Worm (Caenorhabditis elegans): ENCODE data around the gene Y46D2A.2.

Y46D2A.2 gene

DNA sequence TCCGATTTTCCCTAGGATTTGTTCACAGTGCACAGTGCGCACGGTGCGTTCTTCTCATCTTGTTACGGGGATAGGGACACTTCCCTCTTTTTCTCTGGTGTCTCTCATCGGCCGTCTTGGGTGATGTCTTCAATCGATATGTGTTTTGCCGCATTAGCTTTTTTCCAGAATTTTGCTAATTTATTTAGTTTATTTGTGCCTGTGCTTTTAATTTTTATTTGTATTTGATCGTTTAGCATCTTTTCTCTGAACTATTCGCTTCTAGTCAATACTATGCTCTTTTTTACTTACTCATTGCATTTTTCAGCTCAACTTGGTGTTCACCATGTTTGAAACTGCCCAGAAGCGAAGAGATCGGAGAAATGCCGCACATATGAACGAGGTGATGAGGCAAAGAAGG is 17.2 kb upstream of the Y46D2A.2 start, which contains the start of gene F14D2.5:
TSS of gene F14D2.5 (plus strand) at position 301 of the 400 bp plus-strand sequence.
- TF ChIP-seq nhr-19 (GFP tag; conservative IDR thresholded peaks at IDR 0.05): no peak
- TF ChIP-seq C04F5.9 (tag; optimal IDR thresholded peaks at IDR 0.05): no peak
- TF ChIP-seq fkh-10 (GFP tag; optimal IDR thresholded peaks at IDR 0.05): no peak
- TF ChIP-seq blmp-1 (tag; optimal IDR thresholded peaks at IDR 0.05): no peak
- no peak for TF ChIP-seq aha-1 (tag; optimal IDR thresholded peaks at IDR 0.05)
- no peak for TF ChIP-seq snu-23 (GFP tag; optimal IDR thresholded peaks at IDR 0.05)
- no peak for TF ChIP-seq lin-39 (tag; optimal IDR thresholded peaks at IDR 0.05)
- TF ChIP-seq pax-3 (tag; optimal IDR thresholded peaks at IDR 0.05): no peak
- no peak for TF ChIP-seq jun-1 (tag; optimal IDR thresholded peaks at IDR 0.05)
- TF ChIP-seq dsc-1 (tag; optimal IDR thresholded peaks at IDR 0.05): no peak
- TF ChIP-seq C16A3.4 (tag; optimal IDR thresholded peaks at IDR 0.05): no peak
- no peak for TF ChIP-seq vab-15 (tag; optimal IDR thresholded peaks at IDR 0.05)
- TF ChIP-seq ceh-88 (GFP tag; IDR thresholded peaks at IDR 0.05): no peak
- TF ChIP-seq nhr-77 (tag; optimal IDR thresholded peaks at IDR 0.05): no peak

DNA sequence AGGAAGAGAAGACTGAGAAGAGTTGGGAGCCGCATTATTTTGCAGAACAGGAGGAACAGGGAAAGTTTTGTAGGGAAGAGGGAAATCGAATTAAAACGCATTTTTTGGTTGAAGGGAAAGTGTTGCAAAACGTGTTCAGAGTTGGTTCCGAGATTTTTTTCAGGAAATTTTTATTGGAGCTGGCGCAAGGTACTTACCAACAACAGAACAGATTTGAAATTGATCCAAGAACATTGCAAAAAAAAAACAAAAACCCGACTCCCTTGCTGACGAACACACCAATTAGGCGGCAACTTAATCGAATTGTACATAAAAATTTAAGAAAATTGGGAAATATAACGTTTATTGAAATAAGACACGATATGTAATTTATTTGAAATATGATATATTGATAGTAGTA is 15.5 kb upstream of the Y46D2A.2 start, which contains the start of gene F14D2.7:
TSS of gene F14D2.7 (minus strand) at position 101 of the 400 bp plus-strand sequence.
- TF ChIP-seq nhr-77 (tag; optimal IDR thresholded peaks at IDR 0.05): no peak
- TF ChIP-seq xbp-1 (tag; optimal IDR thresholded peaks at IDR 0.05): no peak
- no peak for TF ChIP-seq rnt-1 (tag; optimal IDR thresholded peaks at IDR 0.05)
- TF ChIP-seq pag-3 (tag; optimal IDR thresholded peaks at IDR 0.05; ENCODE audit: borderline replicate concordance, insufficient read depth): no peak
- TF ChIP-seq egl-13 (tag; optimal IDR thresholded peaks at IDR 0.05): no peak
- no peak for TF ChIP-seq pax-3 (tag; optimal IDR thresholded peaks at IDR 0.05)
- no peak for TF ChIP-seq nhr-90 (tag; optimal IDR thresholded peaks at IDR 0.05; ENCODE audit: poor library complexity)

DNA sequence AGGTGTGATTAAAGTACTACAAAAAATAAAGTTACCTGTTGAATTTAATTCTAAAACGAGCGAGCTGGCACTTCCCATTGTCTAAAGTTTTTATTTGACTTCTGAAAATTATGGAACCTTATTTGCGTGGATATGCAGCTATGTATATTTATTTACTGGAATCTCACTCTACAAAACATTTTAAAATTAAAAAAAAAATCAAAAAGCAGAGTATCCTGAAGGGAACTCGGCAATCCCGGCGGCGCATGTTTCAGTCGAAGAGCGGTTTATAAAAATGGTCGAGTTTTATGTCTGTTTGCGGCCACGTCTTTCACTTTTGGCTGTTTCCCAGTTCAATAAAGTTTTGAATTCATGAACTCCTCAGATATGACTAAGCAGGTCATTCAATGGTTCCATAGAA is 14.0 kb upstream of the Y46D2A.2 start, which contains the start of gene F14D2.19:
TSS of gene F14D2.19 (minus strand) at position 101 of the 400 bp plus-strand sequence.
- no peak for TF ChIP-seq nhr-47 (tag; optimal IDR thresholded peaks at IDR 0.05)
- no peak for TF ChIP-seq nhr-90 (tag; optimal IDR thresholded peaks at IDR 0.05; ENCODE audit: poor library complexity)
- no peak for TF ChIP-seq tbx-2 (tag; optimal IDR thresholded peaks at IDR 0.05)
- TF ChIP-seq nhr-77 (tag; optimal IDR thresholded peaks at IDR 0.05): no peak
- no peak for TF ChIP-seq dpl-1 (GFP tag; optimal IDR thresholded peaks at IDR 0.05)
- no peak for TF ChIP-seq irx-1 (tag; optimal IDR thresholded peaks at IDR 0.05)
- no peak for TF ChIP-seq fkh-4 (tag; optimal IDR thresholded peaks at IDR 0.05; ENCODE audit: borderline replicate concordance)
- no peak for TF ChIP-seq nhr-12 (tag; optimal IDR thresholded peaks at IDR 0.05)
- TF ChIP-seq ceh-88 (GFP tag; IDR thresholded peaks at IDR 0.05): no peak

DNA sequence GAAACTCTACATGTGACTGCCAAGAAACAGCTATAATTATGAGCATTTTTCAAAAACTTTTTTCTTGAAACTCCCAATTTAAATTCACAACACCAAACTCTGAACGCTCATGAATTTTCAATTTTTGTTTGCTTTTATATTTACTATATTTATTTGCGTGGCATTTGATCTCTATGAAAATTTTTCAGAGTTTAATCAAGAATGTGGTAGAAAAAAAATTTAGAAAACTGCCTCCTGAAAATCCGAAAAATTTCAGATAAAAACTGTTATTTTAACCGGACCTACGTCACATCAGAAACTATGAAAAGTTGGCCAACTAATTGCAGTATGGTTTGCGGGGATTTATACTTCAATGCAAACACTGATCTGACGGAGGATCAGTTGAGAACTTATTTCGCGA is 9.0 kb upstream of the Y46D2A.2 start, which contains the start of gene irld-27:
TSS of gene irld-27 (plus strand) at position 301 of the 400 bp plus-strand sequence.
- no peak for TF ChIP-seq zag-1 (tag; optimal IDR thresholded peaks at IDR 0.05)
- TF ChIP-seq F16B12.6 (tag; optimal IDR thresholded peaks at IDR 0.05): no peak
- TF ChIP-seq efl-3 (GFP tag; optimal IDR thresholded peaks at IDR 0.05): no peak
- no peak for TF ChIP-seq lin-14 (GFP tag; optimal IDR thresholded peaks at IDR 0.05)
- TF ChIP-seq nhr-47 (tag; optimal IDR thresholded peaks at IDR 0.05): no peak
- no peak for TF ChIP-seq pag-3 (tag; optimal IDR thresholded peaks at IDR 0.05; ENCODE audit: borderline replicate concordance, insufficient read depth)
- no peak for TF ChIP-seq sup-37 (GFP tag; optimal IDR thresholded peaks at IDR 0.05)
- TF ChIP-seq nhr-71 (tag; optimal IDR thresholded peaks at IDR 0.05): no peak
- TF ChIP-seq Y116A8C.19 (tag; optimal IDR thresholded peaks at IDR 0.05; ENCODE audit: borderline replicate concordance): no peak
- TF ChIP-seq ets-5 (GFP tag; IDR thresholded peaks at IDR 0.05): no peak

DNA sequence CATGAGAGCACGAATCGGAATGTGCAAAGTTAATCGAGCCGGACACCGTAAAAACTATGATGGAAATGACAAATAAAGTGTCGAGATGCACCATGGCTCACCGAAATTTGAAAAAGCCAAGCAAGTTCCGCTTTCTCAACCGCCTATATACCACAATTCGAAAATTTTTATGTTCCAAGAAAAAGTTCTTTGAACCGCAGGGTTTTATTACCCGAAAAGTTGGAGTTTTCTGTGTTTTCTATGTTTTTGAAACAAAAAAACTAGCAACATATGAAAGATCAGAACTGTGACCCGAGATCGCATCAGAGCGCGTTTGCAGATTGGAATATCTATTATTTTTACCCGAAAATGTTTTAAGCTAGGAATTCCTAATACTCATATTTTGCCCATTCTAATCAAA is 4.0 kb upstream of the Y46D2A.2 start, which contains the start of gene Y46D2A.3:
TSS of gene Y46D2A.3 (minus strand) at position 101 of the 400 bp plus-strand sequence.
- no peak for TF ChIP-seq nhr-90 (tag; optimal IDR thresholded peaks at IDR 0.05; ENCODE audit: poor library complexity)
- no peak for TF ChIP-seq efl-3 (GFP tag; optimal IDR thresholded peaks at IDR 0.05)
- no peak for TF ChIP-seq rnt-1 (tag; optimal IDR thresholded peaks at IDR 0.05)
- no peak for TF ChIP-seq lin-13 (GFP tag; optimal IDR thresholded peaks at IDR 0.05)
- no peak for TF ChIP-seq ceh-88 (GFP tag; IDR thresholded peaks at IDR 0.05)
- no peak for TF ChIP-seq efl-1 (optimal IDR thresholded peaks at IDR 0.05)
- TF ChIP-seq efl-1 (GFP tag; optimal IDR thresholded peaks at IDR 0.05 in 1 of 2): no peak
- no peak for TF ChIP-seq tlp-1 (tag; optimal IDR thresholded peaks at IDR 0.05)
- TF ChIP-seq dsc-1 (tag; optimal IDR thresholded peaks at IDR 0.05): no peak
- no peak for TF ChIP-seq isw-1 (GFP tag; IDR thresholded peaks at IDR 0.05)
- TF ChIP-seq ztf-4 (tag; optimal IDR thresholded peaks at IDR 0.05): no peak
- no peak for TF ChIP-seq dpl-1 (GFP tag; optimal IDR thresholded peaks at IDR 0.05)
- TF ChIP-seq skn-1 (tag; optimal IDR thresholded peaks at IDR 0.05): no peak
